Worm (Caenorhabditis elegans): ENCODE data around the gene fig-1.

Gene fig-1

ce11 chrV:10941150-10941549, 39.9 kb downstream of the fig-1 start, which contains the start of gene F17C11.26:
F17C11.26 (plus strand) TSS chrV:10941450.
- TF ChIP-seq F13H6.1 (tag; optimal IDR thresholded peaks at IDR 0.05) (no peak), fkh-6 (tag; optimal IDR thresholded peaks at IDR 0.05) (no peak), ceh-6 (GFP tag; optimal IDR thresholded peaks at IDR 0.05) (no peak), mec-3 (tag; optimal IDR thresholded peaks at IDR 0.05; ENCODE audit: borderline replicate concordance) (no peak), elt-2 (tag; optimal IDR thresholded peaks at IDR 0.05) (no peak), ceh-18 (tag; optimal IDR thresholded peaks at IDR 0.05) (no peak), ref-2 (tag; optimal IDR thresholded peaks at IDR 0.05) (no peak), unc-55 (GFP tag; optimal IDR thresholded peaks at IDR 0.05) (no peak)

DNA sequence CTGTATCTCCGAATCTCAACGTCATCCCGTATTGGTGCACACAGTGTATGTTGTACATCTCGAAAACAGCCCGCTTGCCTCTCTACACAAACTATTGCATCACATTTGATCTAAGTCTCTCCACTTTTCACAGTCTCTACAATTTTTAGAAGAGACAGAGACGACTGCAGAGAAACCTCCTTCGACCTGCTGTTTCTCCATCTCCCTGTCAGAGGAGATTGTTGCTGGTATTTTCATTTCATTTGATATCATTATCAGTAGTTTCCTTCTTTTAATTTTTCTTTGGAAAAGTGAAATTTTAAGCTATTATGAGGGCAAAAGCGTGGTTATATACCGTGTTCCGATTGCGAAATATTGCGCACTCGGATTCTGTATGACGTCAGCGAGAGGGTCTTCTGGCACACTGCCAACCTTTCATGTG, 40.4 kb downstream of the fig-1 start:
- peak; percentile 29 for TF ChIP-seq unc-55 (GFP tag; optimal IDR thresholded peaks at IDR 0.05)
- no peak for TF ChIP-seq pat-9 (tag; optimal IDR thresholded peaks at IDR 0.05)
- peak; percentile 37 for TF ChIP-seq ref-2 (tag; optimal IDR thresholded peaks at IDR 0.05)
- TF ChIP-seq syd-9 (tag; optimal IDR thresholded peaks at IDR 0.05) = no peak
- TF ChIP-seq hlh-13 (GFP tag; optimal IDR thresholded peaks at IDR 0.05) = no peak
- TF ChIP-seq elt-4 (tag; optimal IDR thresholded peaks at IDR 0.05) = no peak
- no peak for TF ChIP-seq eyg-1 (tag; optimal IDR thresholded peaks at IDR 0.05)
- no peak for TF ChIP-seq ceh-31 (tag; optimal IDR thresholded peaks at IDR 0.05)
- TF ChIP-seq unc-42 (tag; optimal IDR thresholded peaks at IDR 0.05) = peak; percentile 24
- no peak for TF ChIP-seq ahr-1 (tag; optimal IDR thresholded peaks at IDR 0.05)
- no peak for TF ChIP-seq lin-11 (tag; optimal IDR thresholded peaks at IDR 0.05)
- peak; percentile 71 for TF ChIP-seq elt-2 (tag; optimal IDR thresholded peaks at IDR 0.05)
- TF ChIP-seq tbx-7 (tag; optimal IDR thresholded peaks at IDR 0.05) = no peak
- TF ChIP-seq hlh-6 (tag; optimal IDR thresholded peaks at IDR 0.05) = no peak
- TF ChIP-seq npax-4 (tag; optimal IDR thresholded peaks at IDR 0.05) = no peak
- no peak for TF ChIP-seq sdc-2 (tag; optimal IDR thresholded peaks at IDR 0.05)
- TF ChIP-seq madf-2 (tag; optimal IDR thresholded peaks at IDR 0.05) = no peak
- no peak for TF ChIP-seq fax-1 (tag; optimal IDR thresholded peaks at IDR 0.05)
- no peak for TF ChIP-seq pros-1 (tag; optimal IDR thresholded peaks at IDR 0.05)
- peak; percentile 49 for TF ChIP-seq pqm-1 (tag; optimal IDR thresholded peaks at IDR 0.05)
- TF ChIP-seq K09A11.1 (tag; optimal IDR thresholded peaks at IDR 0.05; ENCODE audit: insufficient read depth) = no peak
- TF ChIP-seq F13H6.1 (tag; optimal IDR thresholded peaks at IDR 0.05) = no peak
- TF ChIP-seq rnt-1 (tag; optimal IDR thresholded peaks at IDR 0.05) = no peak
- no peak for TF ChIP-seq zip-5 (tag; optimal IDR thresholded peaks at IDR 0.05)
- TF ChIP-seq ceh-45 (GFP tag; IDR thresholded peaks at IDR 0.05) = no peak
- TF ChIP-seq C38D4.7 (GFP tag; optimal IDR thresholded peaks at IDR 0.05) = no peak
- no peak for TF ChIP-seq dmd-4 (tag; optimal IDR thresholded peaks at IDR 0.05; ENCODE audit: borderline replicate concordance)
- no peak for TF ChIP-seq ceh-18 (tag; optimal IDR thresholded peaks at IDR 0.05)
- TF ChIP-seq mec-3 (tag; optimal IDR thresholded peaks at IDR 0.05; ENCODE audit: borderline replicate concordance) = no peak
- no peak for TF ChIP-seq nhr-232 (tag; optimal IDR thresholded peaks at IDR 0.05)
- peak; percentile 68 for TF ChIP-seq nfya-1 (tag; optimal IDR thresholded peaks at IDR 0.05)
- TF ChIP-seq hlh-8 (tag; optimal IDR thresholded peaks at IDR 0.05) = no peak

- TF ChIP-seq K02D7.2 (tag; optimal IDR thresholded peaks at IDR 0.05) (no peak), unc-55 (GFP tag; optimal IDR thresholded peaks at IDR 0.05) (no peak), pqm-1 (tag; optimal IDR thresholded peaks at IDR 0.05) (no peak), zip-5 (tag; optimal IDR thresholded peaks at IDR 0.05) (no peak), odd-2 (tag; optimal IDR thresholded peaks at IDR 0.05) (no peak), ceh-30 (tag; optimal IDR thresholded peaks at IDR 0.05) (no peak), syd-9 (tag; optimal IDR thresholded peaks at IDR 0.05) (no peak), ztf-16 (tag; optimal IDR thresholded peaks at IDR 0.05) (no peak)
Observed at ce11 chrV:10939990-10940570, 40.9 kb downstream of the fig-1 start.
